Worm (Caenorhabditis elegans): ENCODE measurements around the gene K09C4.1.
A peak's percentile ranks its signal among the peaks of the same experiment; 100 is the strongest.

The K09C4.1 gene

ce11 chrX:3289183-3289582 is 9.5 kb upstream of the K09C4.1 start, which contains the start of gene K09C4.4:
TSS of gene K09C4.4 (plus strand) at chrX:3289483.
- TF ChIP-seq ceh-19 (GFP tag; optimal IDR thresholded peaks at IDR 0.05) (no peak), tbx-7 (tag; optimal IDR thresholded peaks at IDR 0.05) (no peak), ceh-48 (tag; optimal IDR thresholded peaks at IDR 0.05) (no peak), eyg-1 (tag; optimal IDR thresholded peaks at IDR 0.05) (no peak), pha-4 (tag; optimal IDR thresholded peaks at IDR 0.05) (no peak), unc-55 (GFP tag; optimal IDR thresholded peaks at IDR 0.05) (no peak), ceh-18 (tag; optimal IDR thresholded peaks at IDR 0.05) (no peak), mec-3 (tag; optimal IDR thresholded peaks at IDR 0.05; ENCODE audit: borderline replicate concordance) (no peak), pros-1 (tag; optimal IDR thresholded peaks at IDR 0.05) (no peak), unc-86 (tag; optimal IDR thresholded peaks at IDR 0.05) (no peak), sdc-2 (tag; optimal IDR thresholded peaks at IDR 0.05) (no peak), ahr-1 (tag; optimal IDR thresholded peaks at IDR 0.05) (no peak), ceh-14 (tag; optimal IDR thresholded peaks at IDR 0.05) (no peak), ttx-3 (tag; optimal IDR thresholded peaks at IDR 0.05) (no peak)

- no peak for TF ChIP-seq nfya-1 (tag; optimal IDR thresholded peaks at IDR 0.05)
- TF ChIP-seq elt-2 (tag; optimal IDR thresholded peaks at IDR 0.05): peak; percentile 53
These were observed 8.5 kb upstream of the K09C4.1 start for ce11 chrX:3290147-3290546.

ce11 chrX:3291948-3292347 is 6.7 kb upstream of the K09C4.1 start:
- TF ChIP-seq K09A11.1 (tag; optimal IDR thresholded peaks at IDR 0.05; ENCODE audit: insufficient read depth): no peak
- no peak for TF ChIP-seq ceh-34 (tag; optimal IDR thresholded peaks at IDR 0.05)
- no peak for TF ChIP-seq nhr-232 (tag; optimal IDR thresholded peaks at IDR 0.05)
- no peak for TF ChIP-seq elt-4 (tag; optimal IDR thresholded peaks at IDR 0.05)
- TF ChIP-seq dve-1 (tag; optimal IDR thresholded peaks at IDR 0.05): no peak
- TF ChIP-seq ceh-31 (tag; optimal IDR thresholded peaks at IDR 0.05): no peak
- no peak for TF ChIP-seq madf-2 (tag; optimal IDR thresholded peaks at IDR 0.05)
- TF ChIP-seq tbx-2 (tag; optimal IDR thresholded peaks at IDR 0.05): no peak
- no peak for TF ChIP-seq ttx-3 (tag; optimal IDR thresholded peaks at IDR 0.05)
- no peak for TF ChIP-seq lin-11 (tag; optimal IDR thresholded peaks at IDR 0.05)
- TF ChIP-seq pha-2 (tag; optimal IDR thresholded peaks at IDR 0.05): no peak
- TF ChIP-seq elt-2 (tag; optimal IDR thresholded peaks at IDR 0.05): no peak
- TF ChIP-seq ceh-14 (tag; optimal IDR thresholded peaks at IDR 0.05): no peak
- no peak for TF ChIP-seq odd-2 (tag; optimal IDR thresholded peaks at IDR 0.05)
- TF ChIP-seq C08G9.2 (tag; optimal IDR thresholded peaks at IDR 0.05): no peak
- TF ChIP-seq ceh-48 (tag; optimal IDR thresholded peaks at IDR 0.05): no peak
- no peak for TF ChIP-seq sdc-2 (tag; optimal IDR thresholded peaks at IDR 0.05)
- TF ChIP-seq syd-9 (tag; optimal IDR thresholded peaks at IDR 0.05): no peak
- TF ChIP-seq sox-4 (tag; optimal IDR thresholded peaks at IDR 0.05): no peak
- no peak for TF ChIP-seq ref-2 (tag; optimal IDR thresholded peaks at IDR 0.05)

ce11 chrX:3296182-3296581 is 2.5 kb upstream of the K09C4.1 start, which contains the start of gene K09C4.2:
TSS of gene K09C4.2 (plus strand) at chrX:3296482.
- TF ChIP-seq C38D4.7 (GFP tag; optimal IDR thresholded peaks at IDR 0.05) (no peak), fax-1 (tag; optimal IDR thresholded peaks at IDR 0.05) (no peak)

- TF ChIP-seq unc-42 (tag; optimal IDR thresholded peaks at IDR 0.05) (no peak), elt-2 (tag; optimal IDR thresholded peaks at IDR 0.05) (peak; percentile 57)
These were observed 870 bp upstream of the K09C4.1 start for ce11 chrX:3297812-3298211.

- TF ChIP-seq zip-5 (tag; optimal IDR thresholded peaks at IDR 0.05) (no peak), odd-2 (tag; optimal IDR thresholded peaks at IDR 0.05) (no peak), eyg-1 (tag; optimal IDR thresholded peaks at IDR 0.05) (no peak), hlh-8 (tag; optimal IDR thresholded peaks at IDR 0.05) (no peak), fkh-6 (tag; optimal IDR thresholded peaks at IDR 0.05) (no peak), ceh-24 (tag; optimal IDR thresholded peaks at IDR 0.05) (no peak), ahr-1 (tag; optimal IDR thresholded peaks at IDR 0.05) (no peak), ceh-22 (tag; optimal IDR thresholded peaks at IDR 0.05) (no peak), pha-4 (tag; optimal IDR thresholded peaks at IDR 0.05) (no peak), hlh-30 (tag; optimal IDR thresholded peaks at IDR 0.05; ENCODE audit: insufficient read depth) (no peak), ceh-19 (GFP tag; optimal IDR thresholded peaks at IDR 0.05) (no peak), ztf-16 (tag; optimal IDR thresholded peaks at IDR 0.05) (no peak), nhr-11 (tag; optimal IDR thresholded peaks at IDR 0.05) (no peak), elt-2 (tag; optimal IDR thresholded peaks at IDR 0.05) (no peak), ets-4 (tag; optimal IDR thresholded peaks at IDR 0.05) (no peak), nhr-232 (tag; optimal IDR thresholded peaks at IDR 0.05) (no peak), dve-1 (tag; optimal IDR thresholded peaks at IDR 0.05) (no peak), C08G9.2 (tag; optimal IDR thresholded peaks at IDR 0.05) (no peak), hlh-6 (tag; optimal IDR thresholded peaks at IDR 0.05) (no peak)
These were observed 1.9 kb downstream of the K09C4.1 start for ce11 chrX:3300582-3300981.
